Worm (Caenorhabditis elegans) whole organism, dauer: Measurements from ENCODE around the gene srd-8.

ENCODE experiments used
- unc-62 ChIP-seq: sonication (generic microtip); optimal IDR thresholded peaks from 2 replicates; lab custom pipeline; 2017; ENCODE audit warnings: missing biosample characterization, missing genetic modification reagents, missing genetic modification characterization

The srd-8 gene

ce11 chrIV:5627056-5627455, 18.4 kb downstream of the srd-8 start, which contains the start of gene srsx-14:
Gene srsx-14 (minus strand): TSS chrIV:5627156.
- no peak for TF ChIP-seq unc-62 (GFP tag; lab: Kevin White, UChicago)

- TF ChIP-seq unc-62 (GFP tag; lab: Kevin White, UChicago): no peak
Measured at ce11 chrIV:5623718-5624117, 21.7 kb downstream of the srd-8 start, which contains the start of gene srsx-15. Gene srsx-15 (minus strand): TSS chrIV:5623818.

- no peak for TF ChIP-seq unc-62 (GFP tag; lab: Kevin White, UChicago)
Measured at ce11 chrIV:5619643-5620042, 25.8 kb downstream of the srd-8 start, which contains the start of gene srsx-16. Gene srsx-16 (minus strand): TSS chrIV:5619743.

ce11 chrIV:5614558-5615026, 30.8 kb downstream of the srd-8 start, which contains the start of gene C39H7.4:
Gene C39H7.4 (minus strand): TSS chrIV:5614608.
- no peak for TF ChIP-seq unc-62 (GFP tag; lab: Kevin White, UChicago)

ce11 chrIV:5607343-5607742, 38.1 kb downstream of the srd-8 start:
- TF ChIP-seq unc-62 (GFP tag; lab: Kevin White, UChicago): no peak

- no peak for TF ChIP-seq unc-62 (GFP tag; lab: Kevin White, UChicago)
Measured at ce11 chrIV:5605225-5605624, 40.2 kb downstream of the srd-8 start.

ce11 chrIV:5604465-5604864, 40.9 kb downstream of the srd-8 start:
- no peak for TF ChIP-seq unc-62 (GFP tag; lab: Kevin White, UChicago)

ce11 chrIV:5603321-5603720, 42.1 kb downstream of the srd-8 start:
- TF ChIP-seq unc-62 (GFP tag; lab: Kevin White, UChicago): no peak

- no peak for TF ChIP-seq unc-62 (GFP tag; lab: Kevin White, UChicago)
Measured at ce11 chrIV:5602415-5602814, 43.0 kb downstream of the srd-8 start.

ce11 chrIV:5600316-5600715, 45.1 kb downstream of the srd-8 start:
- no peak for TF ChIP-seq unc-62 (GFP tag; lab: Kevin White, UChicago)

- no peak for TF ChIP-seq unc-62 (GFP tag; lab: Kevin White, UChicago)
Measured at ce11 chrIV:5598515-5599132, 46.8 kb downstream of the srd-8 start.

- TF ChIP-seq unc-62 (GFP tag; lab: Kevin White, UChicago): no peak
Measured at ce11 chrIV:5595567-5595966, 49.8 kb downstream of the srd-8 start.

- TF ChIP-seq unc-62 (GFP tag; lab: Kevin White, UChicago): no peak
Measured at ce11 chrIV:5593804-5594214, 51.6 kb downstream of the srd-8 start.
